Worm (Caenorhabditis elegans) whole organism, L4 larva: Measurements from ENCODE around the gene oac-48.

Experiments
- ceh-20 ChIP-seq: fragments of 200-800 bp; sonication (Bioruptor generic); IDR thresholded peaks from 2 replicates; pipeline ENCODE4 v1.3.6; 2022; ENCODE audit warnings: missing genetic modification reagents, missing genetic modification characterization, missing compliant biosample characterization
- lin-15B ChIP-seq: fragments of 150-350 bp; sonication (generic microtip); optimal IDR thresholded peaks from 3 replicates; lab custom pipeline; 2014; ENCODE audit warnings: missing biosample characterization, missing genetic modification characterization
- mdl-1 ChIP-seq, 2 experiments: fragments of 150-350 bp in 1 of 2; sonication (generic microtip) in 1 of 2; optimal IDR thresholded peaks; 2 replicates each; lab custom pipeline; 2014 to 2017; ENCODE audit warnings: missing biosample characterization in 2 of 2, missing genetic modification characterization in 2 of 2
- nhr-76 ChIP-seq: fragments of 150-350 bp; optimal IDR thresholded peaks from 2 replicates; lab custom pipeline; 2014; ENCODE audit warnings: missing biosample characterization, missing genetic modification characterization
- zag-1 ChIP-seq: fragments of 150-350 bp; optimal IDR thresholded peaks from 2 replicates; lab custom pipeline; 2014; ENCODE audit warnings: missing biosample characterization, missing genetic modification characterization

DNA sequence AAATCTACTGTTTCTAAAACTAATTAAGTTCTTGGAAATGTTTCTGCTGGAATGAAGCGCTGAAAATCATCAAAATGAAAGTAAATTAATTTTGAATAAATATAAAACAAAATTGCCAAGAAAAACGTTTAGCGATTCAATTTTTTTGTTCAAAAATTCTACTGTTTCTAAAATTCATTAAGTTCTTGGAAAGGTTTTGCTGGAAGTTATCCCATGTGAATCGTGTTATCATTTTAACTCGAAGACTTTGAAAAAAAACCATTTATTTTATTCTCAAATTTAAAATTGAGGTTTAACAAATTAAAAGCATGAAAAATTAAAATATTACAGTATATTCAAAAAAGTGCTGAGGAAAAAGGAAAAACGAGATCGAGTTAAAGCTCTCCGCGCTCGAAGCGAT lies 11.2 kb downstream of the oac-48 start:
- no peak for TF ChIP-seq ceh-20 (GFP tag; lab: Robert Waterston, UW)
- no peak for TF ChIP-seq nhr-76 (tag; lab: Kevin White, UChicago)
- TF ChIP-seq lin-15B (tag; lab: Kevin White, UChicago) = no peak
- no peak for TF ChIP-seq mdl-1 (tag; optimal IDR thresholded peaks at IDR 0.05; lab: Kevin White, UChicago)
- no peak for TF ChIP-seq zag-1 (tag; lab: Kevin White, UChicago)
